Worm (Caenorhabditis elegans): Measurements from ENCODE around the gene abu-11.

DNA sequence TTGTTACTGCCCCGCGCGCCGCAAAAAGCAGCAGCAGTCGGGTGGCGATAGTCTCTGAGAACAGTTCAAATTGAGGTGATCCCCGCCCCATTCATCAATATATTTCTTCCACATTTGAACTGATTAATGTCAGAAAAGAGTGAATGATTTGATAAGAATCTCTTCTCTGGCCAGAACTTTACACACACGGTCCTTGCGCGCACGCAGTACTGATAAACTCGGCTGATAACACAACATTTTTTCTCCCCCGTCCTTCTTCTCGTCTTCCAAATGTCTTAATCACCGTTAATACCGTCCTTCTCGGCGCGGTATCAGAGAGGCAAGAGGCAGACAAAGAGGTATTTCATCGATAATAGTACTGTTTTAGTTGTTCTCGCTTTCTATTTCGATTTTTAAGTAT, 32.2 kb downstream of the abu-11 start, which contains the start of gene etr-1:
- no peak for TF ChIP-seq unc-98 (GFP tag; IDR thresholded peaks at IDR 0.05)
- no peak for TF ChIP-seq unc-62 (GFP tag; optimal IDR thresholded peaks at IDR 0.05)
- no peak for TF ChIP-seq ama-1 (optimal IDR thresholded peaks at IDR 0.05)
- no peak for TF ChIP-seq fos-1 (tag; optimal IDR thresholded peaks at IDR 0.05)
- TF ChIP-seq dpl-1 (GFP tag; optimal IDR thresholded peaks at IDR 0.05) = no peak
- TF ChIP-seq lsy-2 (tag; optimal IDR thresholded peaks at IDR 0.05) = peak in 1 of 2 experiments; percentile 27
- TF ChIP-seq nhr-76 (tag; optimal IDR thresholded peaks at IDR 0.05) = no peak
- no peak for TF ChIP-seq aly-2 (tag; optimal IDR thresholded peaks at IDR 0.05)
- TF ChIP-seq dsc-1 (tag; optimal IDR thresholded peaks at IDR 0.05) = no peak
- TF ChIP-seq F16B12.6 (tag; optimal IDR thresholded peaks at IDR 0.05) = no peak
- no peak for TF ChIP-seq lin-13 (GFP tag; optimal IDR thresholded peaks at IDR 0.05)
- TF ChIP-seq nhr-90 (tag; optimal IDR thresholded peaks at IDR 0.05; ENCODE audit: poor library complexity) = peak; percentile 16
- TF ChIP-seq ceh-82 (tag; optimal IDR thresholded peaks at IDR 0.05) = no peak
- TF ChIP-seq unc-130 (tag; optimal IDR thresholded peaks at IDR 0.05) = peak; percentile 25

Measured in whole organism, L1 larva.